Worm (Caenorhabditis elegans): ENCODE data around the gene aqp-4.

The aqp-4 gene

ce11 chrV:9753554-9753953 is 16.2 kb downstream of the aqp-4 start:
- TF ChIP-seq daf-19 (GFP tag; conservative IDR thresholded peaks at IDR 0.05): no peak
- 0 out of 2 replicates have a peak, but pooled peaks have one; percentile 53 for TF ChIP-seq dmd-8 (GFP tag; IDR thresholded peaks at IDR 0.05)

ce11 chrV:9754459-9754858 is 17.1 kb downstream of the aqp-4 start, which contains the start of gene F58E6.5:
F58E6.5 (minus strand) TSS chrV:9754559.
- TF ChIP-seq rbr-2 (tag; optimal IDR thresholded peaks at IDR 0.05) (no peak), mxl-2 (GFP tag; conservative IDR thresholded peaks at IDR 0.05) (no peak), nhr-41 (GFP tag; IDR thresholded peaks at IDR 0.05) (no peak), nhr-10 (tag; optimal IDR thresholded peaks at IDR 0.05) (no peak), lin-29 (GFP tag; IDR thresholded peaks at IDR 0.05) (no peak), Y48G9A.11 (GFP tag; IDR thresholded peaks at IDR 0.05) (no peak)

DNA sequence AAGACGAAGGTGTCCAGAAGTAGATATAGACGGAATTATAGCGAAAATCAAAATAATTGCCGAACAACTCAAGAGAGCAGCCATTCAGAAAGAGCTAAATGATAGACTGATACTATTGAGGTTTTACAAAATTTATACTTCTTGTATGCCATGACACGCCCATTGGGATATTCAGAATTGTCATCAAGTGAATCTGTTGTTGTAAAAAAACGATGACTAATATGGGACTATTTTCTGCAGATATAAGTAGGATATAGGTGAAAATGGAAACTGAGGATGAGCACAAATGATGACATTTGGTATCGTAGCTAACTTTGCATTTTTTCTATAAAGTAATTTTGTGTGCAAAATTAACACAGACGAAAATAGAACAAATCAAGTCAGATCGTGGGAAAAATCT is 18.4 kb downstream of the aqp-4 start, which contains the start of gene F58E6.8:
Gene F58E6.8 (minus strand): TSS at position 101 of the 400 bp plus-strand sequence.
- TF ChIP-seq lim-7 (GFP tag; IDR thresholded peaks at IDR 0.05) (no peak), rbr-2 (tag; optimal IDR thresholded peaks at IDR 0.05) (no peak)

DNA sequence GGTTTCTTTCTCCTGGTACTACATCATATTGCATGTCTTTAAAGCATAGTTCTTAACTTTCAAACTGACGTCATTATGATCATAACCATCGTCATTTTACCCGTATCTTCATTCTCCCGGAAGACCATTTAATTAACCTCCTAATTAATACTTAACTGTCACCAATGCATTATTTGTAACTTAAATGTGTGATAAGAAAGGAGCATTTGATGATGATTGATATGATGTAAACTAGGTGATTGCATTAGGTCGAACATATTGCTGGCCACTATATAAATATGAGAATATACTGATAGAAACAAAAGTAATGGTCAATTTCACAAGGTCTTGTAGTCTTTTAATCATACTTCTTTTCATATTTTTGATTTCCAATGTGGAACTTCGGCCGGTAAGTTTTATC is 18.9 kb downstream of the aqp-4 start, which contains the start of gene hrg-3:
Gene hrg-3 (plus strand): TSS at position 227 of the 400 bp plus-strand sequence.
- TF ChIP-seq pqm-1 (tag; optimal IDR thresholded peaks at IDR 0.05) (peak; percentile 31), php-3 (GFP tag; IDR thresholded peaks at IDR 0.05) (peak; percentile 66), mdt-29 (GFP tag; IDR thresholded peaks at IDR 0.05) (no peak), ztf-7 (tag; optimal IDR thresholded peaks at IDR 0.05) (peak; percentile 92), F26F4.8 (GFP tag; conservative IDR thresholded peaks at IDR 0.05) (no peak), nhr-10 (tag; optimal IDR thresholded peaks at IDR 0.05) (no peak)

DNA sequence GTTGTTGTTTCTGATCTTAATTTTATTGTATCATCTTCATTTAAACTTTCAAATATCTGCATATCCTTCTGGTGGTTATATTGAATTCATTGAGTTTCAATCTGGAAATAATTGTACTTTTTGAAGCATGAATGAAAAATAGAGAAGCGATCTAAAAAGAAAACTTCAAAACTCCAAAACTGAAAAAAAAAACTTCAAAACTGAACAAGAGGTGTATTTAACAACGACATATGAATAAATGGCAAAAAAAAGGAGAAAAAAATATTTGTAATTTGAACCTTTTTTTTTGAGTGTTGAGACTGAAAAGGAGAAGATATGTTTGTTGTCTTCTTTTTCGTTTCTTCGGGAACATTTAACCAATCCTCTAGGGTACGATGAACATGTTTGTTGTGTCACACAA is 20.5 kb downstream of the aqp-4 start, which contains the start of gene F58E6.11:
Gene F58E6.11 (minus strand): TSS at position 101 of the 400 bp plus-strand sequence.
- TF ChIP-seq lsy-2 (tag; optimal IDR thresholded peaks at IDR 0.05) (no peak), ama-1 (optimal IDR thresholded peaks at IDR 0.05) (no peak), mdl-1 (tag; optimal IDR thresholded peaks at IDR 0.05) (no peak), dmd-6 (GFP tag; IDR thresholded peaks at IDR 0.05) (no peak), skn-1 (tag; optimal IDR thresholded peaks at IDR 0.05) (no peak), D1046.2 (GFP tag; IDR thresholded peaks at IDR 0.05) (no peak), madf-5 (GFP tag; IDR thresholded peaks at IDR 0.05) (no peak), dve-1 (tag; optimal IDR thresholded peaks at IDR 0.05; ENCODE audit: insufficient read depth) (no peak), aly-2 (tag; optimal IDR thresholded peaks at IDR 0.05) (no peak), rbr-2 (tag; optimal IDR thresholded peaks at IDR 0.05) (no peak), hlh-30 (tag; optimal IDR thresholded peaks at IDR 0.05; ENCODE audit: insufficient read depth) (no peak), lin-1 (GFP tag; IDR thresholded peaks at IDR 0.05) (no peak), ces-1 (GFP tag; optimal IDR thresholded peaks at IDR 0.05) (no peak), ceh-20 (GFP tag; IDR thresholded peaks at IDR 0.05) (no peak)

ce11 chrV:9758437-9758836 is 21.1 kb downstream of the aqp-4 start:
- TF ChIP-seq egl-27 (tag; optimal IDR thresholded peaks at IDR 0.05): no peak
- TF ChIP-seq hlh-11 (tag; optimal IDR thresholded peaks at IDR 0.05): no peak
- no peak for TF ChIP-seq ceh-20 (GFP tag; IDR thresholded peaks at IDR 0.05)
- TF ChIP-seq ctbp-1 (GFP tag; IDR thresholded peaks at IDR 0.05): no peak
- no peak for TF ChIP-seq mdt-29 (GFP tag; IDR thresholded peaks at IDR 0.05)
- TF ChIP-seq daf-12 (tag; optimal IDR thresholded peaks at IDR 0.05): no peak
- TF ChIP-seq F26F4.8 (GFP tag; conservative IDR thresholded peaks at IDR 0.05): no peak
- TF ChIP-seq snpc-4 (tag; optimal IDR thresholded peaks at IDR 0.05): no peak
- no peak for TF ChIP-seq ces-1 (GFP tag; optimal IDR thresholded peaks at IDR 0.05)
- TF ChIP-seq ceh-28 (tag; optimal IDR thresholded peaks at IDR 0.05): no peak
- no peak for TF ChIP-seq F10B5.3 (tag; optimal IDR thresholded peaks at IDR 0.05)
- TF ChIP-seq nhr-102 (tag; optimal IDR thresholded peaks at IDR 0.05): no peak

All from whole organism, L4 larva.